Fruit fly (Drosophila melanogaster) whole organism, embryonic: ENCODE measurements around the gene CG5823.

ENCODE experiments used
- Ada2b ChIP-seq: fragments of 200-800 bp; sonication (Bioruptor generic); IDR thresholded peaks from 2 replicates; pipeline ENCODE4 v1.3.6; 2022; ENCODE audit warnings: missing biosample characterization, missing genetic modification characterization
- Asciz ChIP-seq: fragments of 200-800 bp; sonication (Bioruptor generic); optimal IDR thresholded peaks from 2 replicates; lab custom pipeline; 2017; ENCODE audit warnings: missing biosample characterization, mild to moderate bottlenecking, missing genetic modification characterization, missing genetic modification reagents
- CG10366 ChIP-seq: fragments of 200-800 bp; sonication (Bioruptor generic); IDR thresholded peaks from 2 replicates; pipeline ENCODE4 v1.3.6; 2022; ENCODE audit warnings: missing biosample characterization, missing genetic modification characterization
- CG15011 ChIP-seq: fragments of 200-800 bp; sonication (Bioruptor generic); optimal IDR thresholded peaks from 3 replicates; lab custom pipeline; 2018; ENCODE audit warnings: missing biosample characterization, mild to moderate bottlenecking, missing genetic modification characterization
- CG18619 ChIP-seq: fragments of 200-800 bp; sonication (Bioruptor generic); optimal IDR thresholded peaks from 3 replicates; lab custom pipeline; 2017; ENCODE audit warnings: missing biosample characterization, mild to moderate bottlenecking, missing genetic modification characterization
- CG2120 ChIP-seq: fragments of 200-800 bp; sonication (Bioruptor generic); optimal IDR thresholded peaks from 3 replicates; lab custom pipeline; 2016; ENCODE audit warnings: missing biosample characterization, missing genetic modification characterization
- CG2129 ChIP-seq: fragments of 200-800 bp; sonication (Bioruptor generic); IDR thresholded peaks from 2 replicates; pipeline ENCODE4 v1.3.6; 2022; ENCODE audit warnings: missing biosample characterization, missing genetic modification characterization; ENCODE audit not compliant: partially characterized antibody
- CG33213 ChIP-seq: fragments of 200-800 bp; sonication (Bioruptor generic); optimal IDR thresholded peaks from 3 replicates; lab custom pipeline; 2016; ENCODE audit warnings: missing biosample characterization, missing genetic modification characterization
- CG34422 ChIP-seq: fragments of 200-800 bp; sonication (Bioruptor generic); IDR thresholded peaks from 3 replicates; pipeline ENCODE4 v1.3.6; 2022; ENCODE audit warnings: missing biosample characterization, missing genetic modification characterization
- CG3726 ChIP-seq: fragments of 200-800 bp; sonication (Bioruptor generic); IDR thresholded peaks from 3 replicates; pipeline ENCODE4, ENCODE4 v1.3.6; 2022; ENCODE audit warnings: missing biosample characterization, missing genetic modification characterization
- CG4404 ChIP-seq: fragments of 200-800 bp; sonication (Bioruptor generic); IDR thresholded peaks from 2 replicates; pipeline ENCODE4 v1.3.6; 2022; ENCODE audit warnings: missing biosample characterization, missing genetic modification characterization
- CG6791 ChIP-seq: fragments of 200-800 bp; sonication (Bioruptor generic); IDR thresholded peaks from 3 replicates; pipeline ENCODE4 v1.3.6; 2022; ENCODE audit warnings: missing biosample characterization, missing genetic modification characterization; ENCODE audit not compliant: partially characterized antibody
- CG7357 ChIP-seq: fragments of 200-800 bp; sonication (Bioruptor generic); IDR thresholded peaks from 3 replicates; pipeline ENCODE4 v1.3.6; 2022; ENCODE audit warnings: missing biosample characterization, missing genetic modification characterization
- CG7372 ChIP-seq: fragments of 200-800 bp; sonication (Bioruptor generic); IDR thresholded peaks from 2 replicates; pipeline ENCODE4 v1.3.6; 2022; ENCODE audit warnings: missing biosample characterization, missing genetic modification characterization
- CG7839 ChIP-seq: fragments of 200-800 bp; sonication (Bioruptor generic); optimal IDR thresholded peaks from 3 replicates; lab custom pipeline; 2018; ENCODE audit warnings: missing biosample characterization, mild to moderate bottlenecking, missing genetic modification characterization, moderate library complexity
- CG9932 ChIP-seq: fragments of 200-800 bp; sonication (Bioruptor generic); IDR thresholded peaks from 2 replicates; pipeline ENCODE4 v1.3.6; 2022; ENCODE audit warnings: missing biosample characterization, missing genetic modification characterization
- Dbx ChIP-seq: fragments of 200-800 bp; sonication (Bioruptor generic); IDR thresholded peaks from 3 replicates; pipeline ENCODE4 v1.3.6; 2022; ENCODE audit warnings: missing biosample characterization, missing genetic modification characterization
- Deaf1 ChIP-seq: fragments of 200-800 bp; optimal IDR thresholded peaks from 3 replicates; lab custom pipeline; 2019; ENCODE audit warnings: missing biosample characterization, mild to moderate bottlenecking, missing genetic modification characterization, moderate library complexity
- Drgx ChIP-seq: fragments of 200-800 bp; sonication (Bioruptor generic); IDR thresholded peaks from 2 replicates; pipeline ENCODE4 v1.3.6; 2022; ENCODE audit warnings: missing biosample characterization, missing genetic modification characterization
- Ets65A ChIP-seq: fragments of 200-800 bp; sonication (Bioruptor generic); peaks from one replicate; lab custom pipeline; 2016; ENCODE audit warnings: missing biosample characterization, missing genetic modification characterization
- Hsf ChIP-seq: fragments of 200-800 bp; sonication (Bioruptor generic); optimal IDR thresholded peaks from 3 replicates; lab custom pipeline; 2016; ENCODE audit warnings: missing biosample characterization, missing genetic modification characterization
- Jarid2 ChIP-seq: fragments of 200-800 bp; sonication (Bioruptor generic); optimal IDR thresholded peaks from 3 replicates; lab custom pipeline; 2017; ENCODE audit warnings: mild to moderate bottlenecking, missing biosample characterization, missing genetic modification reagents, missing genetic modification characterization
- Meics ChIP-seq: fragments of 200-800 bp; sonication (Bioruptor generic); optimal IDR thresholded peaks from 2 replicates; lab custom pipeline; 2017; ENCODE audit warnings: missing biosample characterization, mild to moderate bottlenecking, missing genetic modification characterization
- Opbp ChIP-seq: fragments of 200-800 bp; sonication (Bioruptor generic); IDR thresholded peaks from 3 replicates; pipeline ENCODE4 v1.3.6; 2022; ENCODE audit warnings: missing biosample characterization, missing genetic modification characterization; ENCODE audit not compliant: partially characterized antibody
- Six4 ChIP-seq: fragments of 200-800 bp; sonication (Bioruptor generic); optimal IDR thresholded peaks from 2 replicates; lab custom pipeline; 2016; ENCODE audit warnings: missing biosample characterization, missing genetic modification characterization
- ab ChIP-seq: fragments of 200-800 bp; sonication (Bioruptor generic); optimal IDR thresholded peaks from 2 replicates; lab custom pipeline; 2016; ENCODE audit warnings: missing biosample characterization, missing genetic modification characterization
- ash1 ChIP-seq: fragments of 200-800 bp; sonication (Bioruptor generic); optimal IDR thresholded peaks from 2 replicates; lab custom pipeline; 2018; ENCODE audit warnings: missing biosample characterization, mild to moderate bottlenecking, missing genetic modification characterization
- bsh ChIP-seq, 2 experiments: fragments of 200-800 bp; sonication (Bioruptor generic); optimal IDR thresholded peaks; 2 replicates each; lab custom pipeline; 2017 to 2018; ENCODE audit warnings: mild to moderate bottlenecking in 2 of 2, missing biosample characterization in 2 of 2, missing genetic modification characterization in 2 of 2, moderate library complexity in 1 of 2
- dan ChIP-seq: fragments of 200-800 bp; sonication (Bioruptor generic); IDR thresholded peaks from 2 replicates; pipeline ENCODE4 v1.3.6; 2022; ENCODE audit warnings: missing biosample characterization, missing genetic modification characterization
- gcm ChIP-seq: fragments of 200-800 bp; sonication (Bioruptor generic); optimal IDR thresholded peaks from 2 replicates; lab custom pipeline; 2019; ENCODE audit warnings: missing biosample characterization, mild to moderate bottlenecking, missing genetic modification characterization, moderate library complexity
- hth ChIP-seq: fragments of >200 bp; optimal IDR thresholded peaks from 2 replicates; lab custom pipeline; 2017; ENCODE audit warnings: inconsistent platforms
- ind ChIP-seq: fragments of 200-800 bp; sonication (Bioruptor generic); optimal IDR thresholded peaks from 3 replicates; lab custom pipeline; 2016; ENCODE audit warnings: missing biosample characterization, missing genetic modification characterization
- jigr1 ChIP-seq: fragments of 200-800 bp; sonication (Bioruptor generic); IDR thresholded peaks from 3 replicates; pipeline ENCODE4 v1.3.6; 2022; ENCODE audit warnings: missing biosample characterization, missing genetic modification characterization
- lbe ChIP-seq: fragments of 200-800 bp; sonication (Bioruptor generic); optimal IDR thresholded peaks from 2 replicates; lab custom pipeline; 2016; ENCODE audit warnings: missing biosample characterization, mild to moderate bottlenecking, missing genetic modification characterization
- lmd ChIP-seq: fragments of 200-800 bp; sonication (Bioruptor generic); IDR thresholded peaks from 2 replicates; pipeline ENCODE4 v1.3.6; 2022; ENCODE audit warnings: missing biosample characterization, missing genetic modification characterization
- pan ChIP-seq, 4 experiments: fragments of >200 bp in 3 of 4; fragments of 200-800 bp in 1 of 4; sonication (Bioruptor generic) in 1 of 4; optimal IDR thresholded peaks in 3 of 4; IDR thresholded peaks in 1 of 4; 2 replicates each; pipeline versions ENCODE4 v1.3.6 to Lab custom; 2017 to 2022; ENCODE audit warnings: missing biosample characterization in 2 of 4, missing genetic modification characterization in 2 of 4, mixed read lengths in 1 of 4
- pho ChIP-seq: fragments of 200-800 bp; sonication (Bioruptor generic); optimal IDR thresholded peaks from 2 replicates; lab custom pipeline; 2016; ENCODE audit warnings: missing biosample characterization, missing genetic modification characterization
- prd ChIP-seq, 3 experiments: fragments of >200 bp in 2 of 3; fragments of 200-800 bp in 1 of 3; sonication (Bioruptor generic) in 1 of 3; optimal IDR thresholded peaks in 2 of 3; IDR thresholded peaks in 1 of 3; 2 replicates in 2 of 3; 3 replicates in 1 of 3; pipeline versions ENCODE4 v1.3.6 to Lab custom; 2017 to 2022; ENCODE audit warnings: missing biosample characterization in 1 of 3, missing genetic modification characterization in 1 of 3
- row ChIP-seq: fragments of 200-800 bp; sonication (Bioruptor generic); IDR thresholded peaks from 3 replicates; pipeline ENCODE4 v1.3.6; 2022; ENCODE audit warnings: missing biosample characterization, missing genetic modification characterization
- sens ChIP-seq: fragments of 200-800 bp; sonication (Bioruptor generic); peaks from one replicate; lab custom pipeline; 2016; ENCODE audit warnings: missing biosample characterization, missing genetic modification characterization
- slou ChIP-seq: fragments of 200-800 bp; sonication (Bioruptor generic); optimal IDR thresholded peaks from 3 replicates; lab custom pipeline; 2016; ENCODE audit warnings: missing biosample characterization, missing genetic modification characterization
- tna ChIP-seq: fragments of 200-800 bp; sonication (Bioruptor generic); IDR thresholded peaks from 2 replicates; pipeline ENCODE4 v1.3.6; 2022; ENCODE audit warnings: missing biosample characterization, missing genetic modification characterization; ENCODE audit not compliant: partially characterized antibody
- zfh1 ChIP-seq: fragments of 200-800 bp; sonication (Bioruptor generic); IDR thresholded peaks from 3 replicates; pipeline ENCODE4 v1.3.6; 2022; ENCODE audit warnings: missing biosample characterization, missing genetic modification characterization

Gene CG5823

DNA sequence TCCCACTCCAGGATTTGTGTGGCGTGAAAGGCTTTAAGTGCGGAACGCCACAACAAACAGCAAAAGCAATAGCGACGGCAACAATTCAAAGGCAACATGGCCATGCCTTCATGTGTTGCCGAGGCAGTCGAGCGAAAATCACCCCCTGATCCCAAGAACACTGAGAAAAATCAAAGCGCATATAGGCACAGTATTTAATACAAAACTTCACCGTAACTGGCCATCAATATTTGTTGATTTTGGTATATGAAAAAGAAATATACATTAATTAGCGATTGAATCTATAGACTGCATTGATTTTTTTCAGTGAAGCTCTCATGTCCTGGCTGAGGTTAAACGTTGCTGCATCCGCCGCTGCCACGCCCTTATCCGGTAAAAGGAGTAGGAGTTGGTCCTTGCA, 33.3 kb downstream of the CG5823 start (continued):
- TF ChIP-seq Hsf (GFP tag; lab: Kevin White, UChicago) (peak; percentile 5), CG2120 (GFP tag; lab: Kevin White, UChicago) (peak; percentile 21), CG34422 (GFP tag; lab: Robert Waterston, UW) (0 out of 3 replicates have a peak, but pooled peaks have one; percentile 12), lmd (GFP tag; lab: Robert Waterston, UW) (0 out of 2 replicates have a peak, but pooled peaks have one; percentile 3), ind (GFP tag; lab: Kevin White, UChicago) (no peak), pan (optimal IDR thresholded peaks at IDR 0.05; lab: Kevin White, UChicago) (no peak), pan (GFP tag; optimal IDR thresholded peaks at IDR 0.05 in 1 of 2, IDR thresholded peaks at IDR 0.05 in 1 of 2) (no peak), hth (lab: Kevin White, UChicago) (no peak), gcm (GFP tag; lab: Kevin White, UChicago) (no peak), zfh1 (GFP tag; lab: Robert Waterston, UW) (0 out of 3 replicates have a peak, but pooled peaks have one; percentile 16), CG9932 (GFP tag; lab: Robert Waterston, UW) (no peak; the same call in 1 of the 2 replicates), CG7357 (GFP tag; lab: Robert Waterston, UW) (peak; percentile 9; the same call in 1 of the 3 replicates), Jarid2 (no peak), CG6791 (GFP tag; lab: Robert Waterston, UW) (no peak), prd (optimal IDR thresholded peaks at IDR 0.05; lab: Kevin White, UChicago) (no peak), prd (GFP tag; IDR thresholded peaks at IDR 0.05; lab: Robert Waterston, UW) (peak; percentile 27; the same call in 1 of the 3 replicates), Dbx (no peak), Meics (GFP tag; lab: Kevin White, UChicago) (no peak), dan (GFP tag; lab: Robert Waterston, UW) (0 out of 2 replicates have a peak, but pooled peaks have one; percentile 3), CG3726 (no peak), bsh (GFP tag; optimal IDR thresholded peaks at IDR 0.05; lab: Kevin White, UChicago) (peak in 1 of 2 experiments; percentile 10), Drgx (GFP tag; lab: Robert Waterston, UW) (peak; percentile 42; the same call in 1 of the 2 replicates), CG18619 (GFP tag; lab: Kevin White, UChicago) (no peak), CG7839 (tag; lab: Kevin White, UChicago) (peak; percentile 8), sens (peak; percentile 31), CG4404 (GFP tag; lab: Robert Waterston, UW) (0 out of 2 replicates have a peak, but pooled peaks have one; percentile 23), ab (GFP tag; lab: Kevin White, UChicago) (no peak), CG2129 (GFP tag; lab: Robert Waterston, UW) (no peak), jigr1 (GFP tag; lab: Robert Waterston, UW) (no peak), row (GFP tag; lab: Robert Waterston, UW) (peak; percentile 30; the same call in 1 of the 3 replicates), Asciz (GFP tag; lab: Kevin White, UChicago) (no peak), CG10366 (GFP tag; lab: Robert Waterston, UW) (no peak), lbe (GFP tag; lab: Kevin White, UChicago) (no peak), Ada2b (GFP tag; lab: Robert Waterston, UW) (no peak), ash1 (no peak), CG33213 (GFP tag; lab: Kevin White, UChicago) (no peak), Six4 (GFP tag; lab: Kevin White, UChicago) (no peak), CG15011 (GFP tag; lab: Kevin White, UChicago) (no peak), Ets65A (GFP tag; lab: Kevin White, UChicago) (peak; percentile 68), tna (no peak)

DNA sequence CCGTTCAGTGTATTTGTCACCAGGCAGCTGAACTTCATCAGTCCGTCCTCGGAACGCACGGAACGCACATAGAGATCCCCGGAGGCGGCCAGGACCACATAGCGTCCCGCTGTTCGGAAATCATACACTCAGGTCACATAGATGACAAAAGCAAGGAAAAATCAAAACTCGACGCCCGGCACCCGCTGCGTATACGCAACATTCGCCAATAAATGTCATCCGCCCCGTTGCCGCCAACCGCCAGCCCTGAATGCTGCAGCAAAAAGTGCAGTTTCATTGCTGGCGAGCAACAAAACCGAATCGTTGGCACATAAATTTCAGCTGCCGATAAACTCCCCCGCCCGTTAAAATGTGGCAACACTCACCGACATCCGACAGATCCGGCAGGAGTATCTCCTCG, 42.3 kb downstream of the CG5823 start:
- TF ChIP-seq CG3726, result peak; percentile 53; the same call in 1 of the 3 replicates
- no peak for TF ChIP-seq pho
- no peak for TF ChIP-seq Deaf1 (tag; lab: Kevin White, UChicago)
- TF ChIP-seq Ets65A (GFP tag; lab: Kevin White, UChicago), result peak; percentile 14
- no peak for TF ChIP-seq Opbp (GFP tag; lab: Robert Waterston, UW)
- TF ChIP-seq CG7372 (GFP tag; lab: Robert Waterston, UW), result peak; percentile 61
- no peak for TF ChIP-seq prd (optimal IDR thresholded peaks at IDR 0.05; lab: Kevin White, UChicago)
- 0 out of 3 replicates have a peak, but pooled peaks have one; percentile 15 for TF ChIP-seq prd (GFP tag; IDR thresholded peaks at IDR 0.05; lab: Robert Waterston, UW)
- no peak for TF ChIP-seq slou (GFP tag; lab: Kevin White, UChicago)
